Worm (Caenorhabditis elegans): ENCODE data around the gene scl-11.

Gene scl-11

ce11 chrIV:13044980-13045379, 6.2 kb upstream of the scl-11 start:
- no peak for TF ChIP-seq hmg-4 (GFP tag; optimal IDR thresholded peaks at IDR 0.05)
- no peak for TF ChIP-seq pes-1 (GFP tag; IDR thresholded peaks at IDR 0.05)
- no peak for TF ChIP-seq hmbx-1 (tag; optimal IDR thresholded peaks at IDR 0.05)
- TF ChIP-seq ets-7 (tag; optimal IDR thresholded peaks at IDR 0.05) = no peak
- TF ChIP-seq F13C5.2 (tag; optimal IDR thresholded peaks at IDR 0.05) = no peak
- no peak for TF ChIP-seq aly-1 (tag; optimal IDR thresholded peaks at IDR 0.05)
- no peak for TF ChIP-seq tra-4 (tag; optimal IDR thresholded peaks at IDR 0.05)
- no peak for TF ChIP-seq flt-1 (GFP tag; IDR thresholded peaks at IDR 0.05)
- TF ChIP-seq ceh-13 (GFP tag; optimal IDR thresholded peaks at IDR 0.05) = no peak
- no peak for TF ChIP-seq tbx-11 (GFP tag; IDR thresholded peaks at IDR 0.05)
- no peak for TF ChIP-seq tbx-37 (GFP tag; conservative IDR thresholded peaks at IDR 0.05)
- TF ChIP-seq ama-1 (optimal IDR thresholded peaks at IDR 0.05) = no peak
- no peak for TF ChIP-seq B0310.2 (tag; optimal IDR thresholded peaks at IDR 0.05)
- no peak for TF ChIP-seq sea-1 (GFP tag; conservative IDR thresholded peaks at IDR 0.05)
- no peak for TF ChIP-seq hnd-1 (tag; optimal IDR thresholded peaks at IDR 0.05)
- TF ChIP-seq ceh-36 (tag; optimal IDR thresholded peaks at IDR 0.05) = no peak

- TF ChIP-seq pes-1 (GFP tag; IDR thresholded peaks at IDR 0.05) (no peak), F13C5.2 (tag; optimal IDR thresholded peaks at IDR 0.05) (no peak), tra-4 (tag; optimal IDR thresholded peaks at IDR 0.05) (no peak), ets-7 (tag; optimal IDR thresholded peaks at IDR 0.05) (no peak), sea-1 (GFP tag; conservative IDR thresholded peaks at IDR 0.05) (no peak), B0310.2 (tag; optimal IDR thresholded peaks at IDR 0.05) (no peak), ceh-13 (GFP tag; optimal IDR thresholded peaks at IDR 0.05) (no peak), flt-1 (GFP tag; IDR thresholded peaks at IDR 0.05) (no peak), hmg-4 (GFP tag; optimal IDR thresholded peaks at IDR 0.05) (no peak), scrt-1 (GFP tag; IDR thresholded peaks at IDR 0.05) (no peak)
These were observed 4.3 kb upstream of the scl-11 start, which contains the start of gene scl-9 for ce11 chrIV:13046848-13047247. TSS of gene scl-9 (plus strand) at chrIV:13047148.

- TF ChIP-seq pes-1 (GFP tag; IDR thresholded peaks at IDR 0.05) (no peak), hmbx-1 (tag; optimal IDR thresholded peaks at IDR 0.05) (no peak), hmg-4 (GFP tag; optimal IDR thresholded peaks at IDR 0.05) (no peak), hnd-1 (tag; optimal IDR thresholded peaks at IDR 0.05) (no peak), flt-1 (GFP tag; IDR thresholded peaks at IDR 0.05) (no peak), aly-1 (tag; optimal IDR thresholded peaks at IDR 0.05) (no peak), scrt-1 (GFP tag; IDR thresholded peaks at IDR 0.05) (no peak), ceh-36 (tag; optimal IDR thresholded peaks at IDR 0.05) (no peak), tra-4 (tag; optimal IDR thresholded peaks at IDR 0.05) (no peak), sea-1 (GFP tag; conservative IDR thresholded peaks at IDR 0.05) (no peak), tbx-11 (GFP tag; IDR thresholded peaks at IDR 0.05) (no peak), ceh-13 (GFP tag; optimal IDR thresholded peaks at IDR 0.05) (no peak), F13C5.2 (tag; optimal IDR thresholded peaks at IDR 0.05) (no peak), tbx-37 (GFP tag; conservative IDR thresholded peaks at IDR 0.05) (no peak), ets-7 (tag; optimal IDR thresholded peaks at IDR 0.05) (no peak), B0310.2 (tag; optimal IDR thresholded peaks at IDR 0.05) (no peak), ama-1 (optimal IDR thresholded peaks at IDR 0.05) (no peak)
These were observed 3.0 kb upstream of the scl-11 start, which contains the start of gene scl-10 for ce11 chrIV:13048157-13048556. TSS of gene scl-10 (plus strand) at chrIV:13048457.

- TF ChIP-seq aly-1 (tag; optimal IDR thresholded peaks at IDR 0.05) = no peak
- no peak for TF ChIP-seq tbx-11 (GFP tag; IDR thresholded peaks at IDR 0.05)
- no peak for TF ChIP-seq flt-1 (GFP tag; IDR thresholded peaks at IDR 0.05)
- TF ChIP-seq ceh-13 (GFP tag; optimal IDR thresholded peaks at IDR 0.05) = no peak
- TF ChIP-seq ets-7 (tag; optimal IDR thresholded peaks at IDR 0.05) = no peak
- TF ChIP-seq sea-1 (GFP tag; conservative IDR thresholded peaks at IDR 0.05) = no peak
- TF ChIP-seq hnd-1 (tag; optimal IDR thresholded peaks at IDR 0.05) = no peak
- no peak for TF ChIP-seq pes-1 (GFP tag; IDR thresholded peaks at IDR 0.05)
- TF ChIP-seq F13C5.2 (tag; optimal IDR thresholded peaks at IDR 0.05) = no peak
- TF ChIP-seq hmg-4 (GFP tag; optimal IDR thresholded peaks at IDR 0.05) = no peak
- TF ChIP-seq tbx-37 (GFP tag; conservative IDR thresholded peaks at IDR 0.05) = no peak
- no peak for TF ChIP-seq ama-1 (optimal IDR thresholded peaks at IDR 0.05)
- no peak for TF ChIP-seq tra-4 (tag; optimal IDR thresholded peaks at IDR 0.05)
- TF ChIP-seq B0310.2 (tag; optimal IDR thresholded peaks at IDR 0.05) = no peak
- TF ChIP-seq scrt-1 (GFP tag; IDR thresholded peaks at IDR 0.05) = no peak
- no peak for TF ChIP-seq hmbx-1 (tag; optimal IDR thresholded peaks at IDR 0.05)
- no peak for TF ChIP-seq ceh-36 (tag; optimal IDR thresholded peaks at IDR 0.05)
These were observed 1.4 kb downstream of the scl-11 start, which contains the start of gene F49E11.7 for ce11 chrIV:13052568-13052967. TSS of gene F49E11.7 (plus strand) at chrIV:13052868.

- TF ChIP-seq hmbx-1 (tag; optimal IDR thresholded peaks at IDR 0.05) (no peak), ceh-36 (tag; optimal IDR thresholded peaks at IDR 0.05) (no peak), tbx-11 (GFP tag; IDR thresholded peaks at IDR 0.05) (no peak), sea-1 (GFP tag; conservative IDR thresholded peaks at IDR 0.05) (no peak), pes-1 (GFP tag; IDR thresholded peaks at IDR 0.05) (no peak), hmg-4 (GFP tag; optimal IDR thresholded peaks at IDR 0.05) (no peak), F13C5.2 (tag; optimal IDR thresholded peaks at IDR 0.05) (no peak), ets-7 (tag; optimal IDR thresholded peaks at IDR 0.05) (no peak), scrt-1 (GFP tag; IDR thresholded peaks at IDR 0.05) (no peak), tra-4 (tag; optimal IDR thresholded peaks at IDR 0.05) (no peak), B0310.2 (tag; optimal IDR thresholded peaks at IDR 0.05) (no peak), ceh-13 (GFP tag; optimal IDR thresholded peaks at IDR 0.05) (no peak), ama-1 (optimal IDR thresholded peaks at IDR 0.05) (no peak), aly-1 (tag; optimal IDR thresholded peaks at IDR 0.05) (no peak), flt-1 (GFP tag; IDR thresholded peaks at IDR 0.05) (no peak), tbx-37 (GFP tag; conservative IDR thresholded peaks at IDR 0.05) (no peak)
These were observed 4.9 kb downstream of the scl-11 start, which contains the start of gene scl-1 for ce11 chrIV:13056026-13056425. TSS of gene scl-1 (plus strand) at chrIV:13056326.

ce11 chrIV:13057418-13057817, 6.2 kb downstream of the scl-11 start, which contains the start of gene scl-2:
TSS of gene scl-2 (plus strand) at chrIV:13057710.
- TF ChIP-seq tra-4 (tag; optimal IDR thresholded peaks at IDR 0.05) (no peak), sea-1 (GFP tag; conservative IDR thresholded peaks at IDR 0.05) (no peak), aly-1 (tag; optimal IDR thresholded peaks at IDR 0.05) (no peak), hmg-4 (GFP tag; optimal IDR thresholded peaks at IDR 0.05) (no peak), hmbx-1 (tag; optimal IDR thresholded peaks at IDR 0.05) (no peak), tbx-37 (GFP tag; conservative IDR thresholded peaks at IDR 0.05) (no peak)

ce11 chrIV:13059284-13059683, 8.1 kb downstream of the scl-11 start, which contains the start of gene scl-3:
TSS of gene scl-3 (plus strand) at chrIV:13059584.
- no peak for TF ChIP-seq scrt-1 (GFP tag; IDR thresholded peaks at IDR 0.05)
- no peak for TF ChIP-seq hnd-1 (tag; optimal IDR thresholded peaks at IDR 0.05)
- no peak for TF ChIP-seq F13C5.2 (tag; optimal IDR thresholded peaks at IDR 0.05)
- no peak for TF ChIP-seq sea-1 (GFP tag; conservative IDR thresholded peaks at IDR 0.05)
- no peak for TF ChIP-seq flt-1 (GFP tag; IDR thresholded peaks at IDR 0.05)
- TF ChIP-seq B0310.2 (tag; optimal IDR thresholded peaks at IDR 0.05) = no peak
- TF ChIP-seq ceh-36 (tag; optimal IDR thresholded peaks at IDR 0.05) = no peak
- TF ChIP-seq ceh-13 (GFP tag; optimal IDR thresholded peaks at IDR 0.05) = no peak
- TF ChIP-seq aly-1 (tag; optimal IDR thresholded peaks at IDR 0.05) = no peak
- no peak for TF ChIP-seq ama-1 (optimal IDR thresholded peaks at IDR 0.05)
- no peak for TF ChIP-seq tbx-11 (GFP tag; IDR thresholded peaks at IDR 0.05)
- no peak for TF ChIP-seq tbx-37 (GFP tag; conservative IDR thresholded peaks at IDR 0.05)
- TF ChIP-seq hmbx-1 (tag; optimal IDR thresholded peaks at IDR 0.05) = no peak
- TF ChIP-seq pes-1 (GFP tag; IDR thresholded peaks at IDR 0.05) = no peak
- TF ChIP-seq ets-7 (tag; optimal IDR thresholded peaks at IDR 0.05) = no peak
- TF ChIP-seq tra-4 (tag; optimal IDR thresholded peaks at IDR 0.05) = no peak
- no peak for TF ChIP-seq hmg-4 (GFP tag; optimal IDR thresholded peaks at IDR 0.05)
